Worm (Caenorhabditis elegans) whole organism, L4/young adult: ENCODE data around the gene BE10.1.

ENCODE experiments used
- W03F9.2 ChIP-seq: fragments of 150-350 bp; optimal IDR thresholded peaks from 2 replicates; lab custom pipeline; 2014; ENCODE audit warnings: missing biosample characterization, missing genetic modification characterization
- dao-5 ChIP-seq: sonication (generic microtip); optimal IDR thresholded peaks from 2 replicates; lab custom pipeline; 2016; ENCODE audit warnings: missing genotype, missing genetic modification characterization, moderate library complexity, missing compliant biosample characterization
- him-1 ChIP-seq: sonication (generic microtip); optimal IDR thresholded peaks from 2 replicates; lab custom pipeline; 2016; ENCODE audit warnings: missing genotype, missing genetic modification reagents, missing genetic modification characterization, missing compliant biosample characterization

The BE10.1 gene

DNA sequence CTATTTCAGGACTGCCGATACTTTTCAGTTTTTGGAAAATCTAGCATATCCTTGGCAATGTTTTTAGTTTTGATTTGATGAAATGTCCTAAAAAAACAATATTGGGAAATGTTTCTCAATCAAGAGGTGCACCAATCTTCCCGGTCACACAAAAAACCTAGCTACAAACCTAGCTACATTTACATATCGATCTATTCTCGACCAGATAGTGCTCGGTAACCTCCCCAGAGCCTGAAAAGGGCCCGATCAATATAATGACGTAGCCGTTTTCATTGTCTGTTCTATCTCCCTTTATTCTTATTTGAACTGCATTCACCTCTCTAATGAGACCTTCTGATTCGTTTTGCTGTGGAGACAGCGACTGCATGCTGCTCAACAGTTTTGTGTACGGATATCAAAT lies 18.4 kb upstream of the BE10.1 start, which contains the start of gene BE10.3:
Gene BE10.3 (plus strand): TSS at position 301 of the 400 bp plus-strand sequence.
- TF ChIP-seq W03F9.2 (tag; lab: Kevin White, UChicago) (no peak), dao-5 (tag; lab: Kevin White, UChicago) (no peak), him-1 (tag; lab: Kevin White, UChicago) (no peak)

DNA sequence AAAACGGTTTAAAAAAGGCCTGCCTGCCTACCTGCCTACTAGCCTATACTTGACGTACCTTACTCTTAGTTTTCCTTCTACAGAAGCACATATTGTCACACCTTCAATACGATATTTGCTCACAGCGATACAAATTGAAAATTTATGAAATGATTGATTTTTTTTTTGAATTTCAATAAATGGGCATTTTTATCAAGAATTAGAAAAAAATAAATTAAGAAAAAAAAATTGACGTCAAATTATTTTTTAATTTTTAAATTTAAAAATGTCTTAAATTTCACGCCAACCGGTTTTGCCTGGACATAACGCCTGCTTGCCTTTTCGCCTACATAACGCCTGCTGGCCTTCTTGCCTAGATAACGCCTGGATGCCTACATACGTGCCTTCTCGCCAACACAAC lies 17.4 kb upstream of the BE10.1 start, which contains the start of gene BE10.5:
Gene BE10.5 (minus strand): TSS at position 101 of the 400 bp plus-strand sequence.
- TF ChIP-seq him-1 (tag; lab: Kevin White, UChicago), result no peak
- TF ChIP-seq dao-5 (tag; lab: Kevin White, UChicago), result no peak
- no peak for TF ChIP-seq W03F9.2 (tag; lab: Kevin White, UChicago)

DNA sequence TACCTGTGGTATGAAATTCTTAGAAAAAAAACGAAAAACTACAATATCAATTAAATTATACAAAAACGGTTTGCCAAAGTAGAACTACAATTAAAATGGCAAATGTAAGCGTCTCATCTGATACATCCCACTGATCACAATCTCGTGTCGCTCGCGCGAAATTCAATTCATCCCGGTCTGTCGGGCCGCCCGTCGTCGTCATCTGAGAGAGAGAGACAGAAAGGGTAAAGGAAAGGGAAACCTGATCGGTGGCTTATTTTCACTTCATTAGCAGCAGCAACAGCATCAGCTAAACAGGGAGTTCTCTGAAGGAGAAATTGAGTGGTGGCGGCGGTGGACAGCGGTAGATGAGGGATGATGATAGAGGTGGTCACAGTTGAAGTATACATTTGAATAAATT lies 11.2 kb upstream of the BE10.1 start:
- TF ChIP-seq dao-5 (tag; lab: Kevin White, UChicago) (no peak), W03F9.2 (tag; lab: Kevin White, UChicago) (no peak), him-1 (tag; lab: Kevin White, UChicago) (no peak)

DNA sequence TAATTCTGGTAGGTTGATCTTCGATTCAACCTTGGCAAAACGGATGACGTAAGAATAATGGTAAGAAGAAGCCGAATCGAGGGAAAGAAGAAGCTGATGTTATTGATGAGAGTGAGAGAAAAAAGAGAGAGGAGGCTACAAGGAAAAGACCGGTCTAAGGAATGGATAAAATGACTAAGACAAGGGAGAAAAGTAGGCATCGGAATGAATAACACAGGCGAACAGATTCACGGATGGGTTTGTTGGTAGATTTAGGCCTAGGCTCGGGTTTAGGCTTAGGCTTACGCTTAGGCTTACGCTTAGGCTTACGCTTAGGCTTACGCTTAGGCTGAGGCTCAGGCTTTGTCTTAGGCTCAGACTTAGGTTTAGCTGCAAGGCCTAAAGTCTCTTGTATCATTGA lies 9.1 kb upstream of the BE10.1 start, which contains the start of gene agmo-1:
Gene agmo-1 (minus strand): TSS at position 101 of the 400 bp plus-strand sequence.
- no peak for TF ChIP-seq W03F9.2 (tag; lab: Kevin White, UChicago)
- TF ChIP-seq dao-5 (tag; lab: Kevin White, UChicago), result no peak
- TF ChIP-seq him-1 (tag; lab: Kevin White, UChicago), result no peak

DNA sequence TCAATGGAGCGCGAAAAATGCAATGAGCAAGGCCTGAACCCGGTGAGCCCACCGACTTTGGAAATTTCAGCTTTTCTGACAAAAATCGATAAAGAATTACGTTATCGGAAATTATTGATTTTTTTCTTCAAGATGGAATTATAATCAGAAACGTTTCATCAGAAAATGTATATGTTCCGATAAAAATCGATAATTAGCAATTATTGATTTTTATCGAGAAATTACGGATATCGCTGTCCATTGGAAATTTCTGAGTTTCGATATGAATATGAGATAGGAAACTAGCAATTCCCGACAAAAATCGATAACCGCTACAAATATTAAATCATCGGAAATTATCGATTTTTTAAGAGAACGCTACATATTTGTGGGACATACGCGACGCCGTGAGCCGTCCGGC lies 4.9 kb upstream of the BE10.1 start:
- TF ChIP-seq him-1 (tag; lab: Kevin White, UChicago) (no peak), dao-5 (tag; lab: Kevin White, UChicago) (no peak), W03F9.2 (tag; lab: Kevin White, UChicago) (no peak)

DNA sequence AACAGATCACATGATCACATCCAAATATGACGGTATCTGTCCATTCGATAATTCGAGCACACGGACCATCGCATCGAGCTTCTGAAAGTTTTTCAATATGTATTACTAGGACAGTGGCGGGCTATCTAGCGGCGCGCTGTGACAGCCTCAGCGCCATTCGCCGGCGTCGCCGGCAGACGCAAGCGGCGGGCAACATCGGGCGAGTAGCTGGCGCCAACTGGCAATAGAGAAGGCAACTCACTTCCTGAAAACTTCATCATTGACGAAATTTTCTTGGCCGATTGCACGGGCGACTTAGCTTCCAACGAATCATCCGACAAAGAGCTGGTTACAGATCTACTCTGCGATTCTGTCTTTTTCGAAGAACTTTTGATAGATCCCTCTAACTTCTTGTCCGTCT lies 1.1 kb downstream of the BE10.1 start:
- no peak for TF ChIP-seq W03F9.2 (tag; lab: Kevin White, UChicago)
- TF ChIP-seq dao-5 (tag; lab: Kevin White, UChicago), result no peak
- TF ChIP-seq him-1 (tag; lab: Kevin White, UChicago), result no peak

DNA sequence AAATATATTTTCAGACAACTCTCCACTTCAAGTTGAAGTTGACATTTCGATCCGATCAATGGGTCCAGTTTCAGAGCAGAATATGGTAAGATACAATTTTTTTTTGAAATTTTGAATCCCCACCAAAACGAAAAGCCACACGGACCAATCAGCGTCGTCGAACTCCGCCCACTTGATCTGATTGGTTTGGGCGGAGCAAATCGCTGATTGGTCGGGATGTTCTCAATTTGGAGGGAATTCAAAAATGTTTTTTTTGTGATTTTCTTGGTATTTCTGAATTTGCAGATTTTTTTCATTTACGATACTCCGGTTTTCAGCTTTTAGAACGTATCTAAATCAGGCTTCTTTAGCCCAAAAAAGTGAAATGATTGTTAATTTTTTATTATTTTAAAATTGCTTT lies 3.9 kb downstream of the BE10.1 start:
- TF ChIP-seq dao-5 (tag; lab: Kevin White, UChicago) (no peak), him-1 (tag; lab: Kevin White, UChicago) (no peak), W03F9.2 (tag; lab: Kevin White, UChicago) (no peak)

DNA sequence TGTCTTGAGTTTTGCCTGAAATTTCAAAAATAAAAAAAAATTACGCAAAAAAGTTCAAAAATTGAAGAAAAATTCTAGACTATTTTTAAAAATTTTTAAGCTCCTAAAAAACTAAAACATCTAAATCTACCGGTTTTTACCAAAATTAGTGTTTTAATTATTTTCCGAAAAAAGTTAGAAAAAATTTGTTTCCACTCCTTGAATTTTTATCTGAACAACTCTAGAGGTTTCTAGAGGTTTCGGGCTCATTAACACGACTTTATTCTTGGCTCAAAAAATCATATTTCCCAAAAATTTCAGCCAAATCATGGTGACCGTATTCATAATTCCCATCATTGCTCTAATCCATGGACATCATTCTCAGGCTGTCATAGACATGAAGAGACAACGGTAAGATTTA lies 4.5 kb downstream of the BE10.1 start, which contains the start of gene lgc-37:
Gene lgc-37 (plus strand): TSS at position 301 of the 400 bp plus-strand sequence.
- TF ChIP-seq dao-5 (tag; lab: Kevin White, UChicago), result no peak
- TF ChIP-seq him-1 (tag; lab: Kevin White, UChicago), result no peak
- no peak for TF ChIP-seq W03F9.2 (tag; lab: Kevin White, UChicago)

DNA sequence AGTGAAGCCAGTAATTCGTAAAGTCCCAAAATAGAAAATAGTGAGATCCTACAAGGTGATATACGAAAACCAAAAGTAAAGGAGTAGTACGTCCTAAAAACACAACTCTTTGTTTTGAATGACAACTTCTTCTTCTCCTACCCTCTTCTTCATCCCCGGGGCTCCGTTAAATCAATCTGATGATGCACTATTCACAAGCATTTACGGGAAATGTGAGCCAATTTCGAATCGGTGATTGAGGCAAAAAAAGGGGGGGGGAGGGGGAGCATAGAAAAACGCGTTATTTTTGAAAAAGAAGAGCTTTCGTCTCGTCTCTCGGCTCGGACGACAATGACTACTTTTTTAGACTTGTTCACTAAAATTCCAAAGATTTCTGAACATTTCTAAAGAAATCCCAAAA lies 5.4 kb downstream of the BE10.1 start:
- TF ChIP-seq dao-5 (tag; lab: Kevin White, UChicago) (no peak), W03F9.2 (tag; lab: Kevin White, UChicago) (no peak), him-1 (tag; lab: Kevin White, UChicago) (no peak)

DNA sequence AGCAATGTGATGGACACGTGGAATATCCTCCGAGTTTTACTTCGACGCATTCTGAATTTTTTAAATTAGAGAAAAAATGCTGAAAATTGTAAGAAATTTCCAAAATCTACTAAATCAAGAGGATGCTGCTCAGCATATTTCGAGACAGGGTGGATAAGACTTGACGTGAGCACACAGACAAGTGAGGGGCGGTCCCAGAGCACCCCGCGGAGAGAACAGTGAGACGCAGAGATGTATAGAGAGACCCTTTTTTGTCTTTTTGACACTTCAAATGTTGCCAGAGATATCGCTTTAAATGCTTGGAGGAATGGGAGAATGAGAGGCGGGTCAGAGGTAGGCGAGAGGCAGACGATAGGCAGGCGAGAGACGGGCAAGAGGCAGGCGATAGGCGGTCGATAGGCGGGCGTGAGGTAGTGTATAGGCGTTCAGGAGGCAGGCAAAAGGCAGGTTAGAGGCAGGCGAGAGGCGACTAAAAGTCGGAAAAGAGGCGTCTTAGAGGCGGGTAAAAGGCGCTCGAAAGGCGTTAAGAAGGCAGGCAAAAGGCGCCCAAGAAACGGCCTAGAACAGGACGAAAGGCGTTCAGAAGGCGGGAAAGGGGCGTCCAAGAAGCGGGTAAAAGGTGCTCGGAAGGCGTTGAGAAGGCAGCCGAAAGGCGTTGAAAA lies 9.5 kb downstream of the BE10.1 start, which contains the start of gene gab-1:
Gene gab-1 (minus strand): TSS at position 51 of the 662 bp plus-strand sequence.
- TF ChIP-seq him-1 (tag; lab: Kevin White, UChicago) (no peak), dao-5 (tag; lab: Kevin White, UChicago) (no peak), W03F9.2 (tag; lab: Kevin White, UChicago) (no peak)

DNA sequence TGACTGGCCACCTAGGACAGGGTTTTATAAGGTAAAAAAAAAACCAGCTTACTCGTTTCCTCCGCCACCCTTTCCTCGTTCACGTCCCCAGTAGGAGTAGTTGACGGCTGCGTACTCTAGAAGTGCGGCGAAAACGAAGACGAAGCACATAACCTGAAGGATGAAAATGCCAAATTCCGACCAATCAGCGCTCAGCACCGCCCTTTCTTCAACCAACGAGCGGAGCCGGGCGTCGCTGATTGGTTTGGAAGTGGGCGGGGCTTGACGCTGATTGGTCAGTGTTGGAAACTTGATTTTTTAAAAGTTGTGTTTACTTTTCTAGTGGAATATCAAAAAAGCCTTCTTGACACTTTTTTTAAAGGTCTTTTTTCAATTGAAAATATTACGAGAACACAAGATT lies 15.6 kb downstream of the BE10.1 start:
- TF ChIP-seq dao-5 (tag; lab: Kevin White, UChicago) (no peak), him-1 (tag; lab: Kevin White, UChicago) (no peak), W03F9.2 (tag; lab: Kevin White, UChicago) (no peak)

DNA sequence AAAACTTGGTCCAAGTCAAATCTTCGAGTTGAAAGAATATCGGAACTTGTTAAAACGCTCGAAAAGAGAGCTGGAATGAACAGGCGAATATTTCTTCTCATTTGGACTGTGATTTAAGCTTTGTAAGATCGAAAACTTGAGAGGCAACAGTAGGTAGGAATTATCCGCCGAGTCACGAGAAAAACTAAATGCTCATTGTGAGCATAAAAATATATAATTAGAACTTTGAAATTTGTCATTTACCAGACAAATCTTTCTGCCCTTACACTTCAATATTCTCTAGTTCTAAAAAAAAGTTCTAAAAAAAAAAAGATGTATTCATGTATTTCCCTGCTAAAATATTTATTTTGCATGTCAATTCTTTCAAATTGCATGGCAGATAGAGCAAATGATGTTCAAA lies 25.1 kb downstream of the BE10.1 start, which contains the start of the genes irld-19 and irld-61:
Gene irld-19 (minus strand): TSS at position 101 of the 400 bp plus-strand sequence.
Gene irld-61 (plus strand): TSS at position 313 of the 400 bp plus-strand sequence.
- TF ChIP-seq dao-5 (tag; lab: Kevin White, UChicago), result no peak
- no peak for TF ChIP-seq him-1 (tag; lab: Kevin White, UChicago)
- no peak for TF ChIP-seq W03F9.2 (tag; lab: Kevin White, UChicago)

DNA sequence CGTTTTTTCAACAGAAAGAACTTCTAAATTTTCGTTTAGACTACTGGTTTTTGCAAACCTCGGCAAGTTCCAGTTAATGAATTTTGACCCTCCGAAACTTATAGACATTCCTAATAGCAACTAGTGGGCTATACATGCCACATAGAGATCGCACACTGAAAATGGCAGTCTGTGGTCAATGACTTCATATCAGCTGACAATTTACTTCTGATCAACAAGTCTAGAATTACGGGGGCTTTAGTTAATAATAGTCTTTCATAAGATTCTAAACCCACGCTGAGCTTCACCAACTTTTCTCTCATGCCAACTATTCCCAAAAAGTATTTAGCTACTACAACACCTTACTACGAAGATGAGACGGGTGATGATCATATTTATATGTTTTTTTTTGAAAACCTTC lies 32.0 kb downstream of the BE10.1 start, which contains the start of gene srw-9:
Gene srw-9 (plus strand): TSS at position 301 of the 400 bp plus-strand sequence.
- TF ChIP-seq him-1 (tag; lab: Kevin White, UChicago), result no peak
- TF ChIP-seq dao-5 (tag; lab: Kevin White, UChicago), result no peak
- TF ChIP-seq W03F9.2 (tag; lab: Kevin White, UChicago), result no peak
